Fruit fly (Drosophila melanogaster): Measurements from ENCODE around the gene CG44422.

Gene CG44422

dm6 chrX:11350505-11351327 is 48.1 kb upstream of the CG44422 start, which contains the start of gene CG1737 (continued):
- TF ChIP-seq hbn (GFP tag; IDR thresholded peaks at IDR 0.05; ENCODE audit: partially characterized antibody) (0 out of 2 replicates have a peak, but pooled peaks have one; percentile 19), CG12744 (GFP tag; optimal IDR thresholded peaks at IDR 0.05) (no peak), NfI (GFP tag; optimal IDR thresholded peaks at IDR 0.05) (peak; percentile 17), CG4617 (GFP tag; optimal IDR thresholded peaks at IDR 0.05; ENCODE audit: borderline replicate concordance) (peak; percentile 44), CG9727 (GFP tag; optimal IDR thresholded peaks at IDR 0.05) (no peak), CG8388 (GFP tag; optimal IDR thresholded peaks at IDR 0.05) (peak; percentile 37), CG18764 (GFP tag; optimal IDR thresholded peaks at IDR 0.05) (no peak), dati (GFP tag; IDR thresholded peaks at IDR 0.05) (no peak), HLHmδ (GFP tag; optimal IDR thresholded peaks at IDR 0.05) (no peak), cg (GFP tag; optimal IDR thresholded peaks at IDR 0.05) (peak; percentile 69), Sin3A (optimal IDR thresholded peaks at IDR 0.05) (peak; percentile 48), Aef1 (GFP tag; IDR thresholded peaks at IDR 0.05) (no peak), Nf-YB (GFP tag; optimal IDR thresholded peaks at IDR 0.05) (peak; percentile 25), CG12659 (GFP tag; optimal IDR thresholded peaks at IDR 0.05) (peak; percentile 19), nerfin-1 (tag; optimal IDR thresholded peaks at IDR 0.05) (no peak), Six4 (GFP tag; optimal IDR thresholded peaks at IDR 0.05) (no peak), CG30403 (GFP tag; optimal IDR thresholded peaks at IDR 0.05) (no peak), CG6791 (GFP tag; IDR thresholded peaks at IDR 0.05; ENCODE audit: partially characterized antibody) (no peak), gt (GFP tag; IDR thresholded peaks at IDR 0.05) (no peak), tna (GFP tag; IDR thresholded peaks at IDR 0.05; ENCODE audit: partially characterized antibody) (no peak), CG5180 (GFP tag; optimal IDR thresholded peaks at IDR 0.05) (no peak), Hmr (GFP tag; optimal IDR thresholded peaks at IDR 0.05) (peak; percentile 55), chif (GFP tag; optimal IDR thresholded peaks at IDR 0.05) (peak in 1 of 2 experiments; percentile 9), CG31224 (GFP tag; IDR thresholded peaks at IDR 0.05) (no peak), lbe (GFP tag; optimal IDR thresholded peaks at IDR 0.05) (no peak), CG9215 (GFP tag; IDR thresholded peaks at IDR 0.05) (no peak), CG11560 (tag; IDR thresholded peaks at IDR 0.05) (no peak), yki (optimal IDR thresholded peaks at IDR 0.05) (no peak), CG13775 (GFP tag; optimal IDR thresholded peaks at IDR 0.05) (no peak), lilli (GFP tag; optimal IDR thresholded peaks at IDR 0.05) (no peak), Rfx (GFP tag; IDR thresholded peaks at IDR 0.05) (peak; percentile 38; the same call in 1 of the 2 replicates), CG17328 (GFP tag; IDR thresholded peaks at IDR 0.05) (no peak), CG13624 (GFP tag; optimal IDR thresholded peaks at IDR 0.05) (peak; percentile 7), wdn (GFP tag; IDR thresholded peaks at IDR 0.05) (peak; percentile 50; the same call in 1 of the 2 replicates), CG15514 (GFP tag; optimal IDR thresholded peaks at IDR 0.05) (peak; percentile 74), CG15479 (GFP tag; optimal IDR thresholded peaks at IDR 0.05) (peak; percentile 56), gsb (GFP tag; IDR thresholded peaks at IDR 0.05) (no peak), Gsc (GFP tag; IDR thresholded peaks at IDR 0.05) (no peak), Dfd (GFP tag; optimal IDR thresholded peaks at IDR 0.05) (no peak), vvl (GFP tag; IDR thresholded peaks at IDR 0.05) (peak; percentile 10; the same call in 1 of the 2 replicates), CG10431 (GFP tag; optimal IDR thresholded peaks at IDR 0.05) (no peak), Blimp-1 (GFP tag; optimal IDR thresholded peaks at IDR 0.05) (no peak), tx (GFP tag; optimal IDR thresholded peaks at IDR 0.05) (peak; percentile 3), CG34224 (GFP tag; IDR thresholded peaks at IDR 0.05; ENCODE audit: partially characterized antibody) (0 out of 3 replicates have a peak, but pooled peaks have one; percentile 23), Ptx1 (GFP tag; IDR thresholded peaks at IDR 0.05) (peak; percentile 11; the same call in 1 of the 2 replicates), CG10979 (tag; optimal IDR thresholded peaks at IDR 0.05) (no peak), D (optimal IDR thresholded peaks at IDR 0.05) (peak; percentile 80), D (GFP tag; optimal IDR thresholded peaks at IDR 0.05) (no peak), MESR4 (GFP tag; optimal IDR thresholded peaks at IDR 0.05) (peak; percentile 90)
